Worm (Caenorhabditis elegans) whole organism, L4 larva: ENCODE results near the gene F26A1.9.

ENCODE experiments used
- ZK337.2 ChIP-seq: fragments of 200-800 bp; sonication (Bioruptor generic); IDR thresholded peaks from 2 replicates; pipeline ENCODE4 v1.3.6; 2022; ENCODE audit warnings: missing genetic modification reagents, missing genetic modification characterization, missing compliant biosample characterization
- fos-1 ChIP-seq: fragments of 150-350 bp; optimal IDR thresholded peaks from 2 replicates; lab custom pipeline; 2014; ENCODE audit warnings: missing biosample characterization, missing genetic modification characterization
- lin-15B ChIP-seq: fragments of 150-350 bp; sonication (generic microtip); optimal IDR thresholded peaks from 3 replicates; lab custom pipeline; 2014; ENCODE audit warnings: missing biosample characterization, missing genetic modification characterization
- mdl-1 ChIP-seq, 2 experiments: fragments of 150-350 bp in 1 of 2; sonication (generic microtip) in 1 of 2; optimal IDR thresholded peaks; 2 replicates each; lab custom pipeline; 2014 to 2017; ENCODE audit warnings: missing biosample characterization in 2 of 2, missing genetic modification characterization in 2 of 2
- nhr-237 ChIP-seq: sonication (generic microtip); optimal IDR thresholded peaks from 2 replicates; lab custom pipeline; 2017; ENCODE audit warnings: missing biosample characterization, missing genetic modification characterization
- nhr-6 ChIP-seq: fragments of 150-350 bp; optimal IDR thresholded peaks from 2 replicates; lab custom pipeline; 2014; ENCODE audit warnings: missing biosample characterization, missing genetic modification characterization
- pqm-1 ChIP-seq: sonication (generic microtip); optimal IDR thresholded peaks from 2 replicates; lab custom pipeline; 2017; ENCODE audit warnings: missing biosample characterization, missing genetic modification characterization
- saeg-2 ChIP-seq: fragments of 200-800 bp; sonication (Bioruptor generic); IDR thresholded peaks from 2 replicates; pipeline ENCODE4 v1.3.6; 2022; ENCODE audit warnings: missing genetic modification reagents, missing genetic modification characterization, missing compliant biosample characterization
- unc-62 ChIP-seq, 3 experiments: fragments of 150-350 bp in 1 of 3; sonication (generic microtip); optimal IDR thresholded peaks in 2 of 3; peaks in 1 of 3; 1 replicate in 1 of 3; 2 replicates in 2 of 3; lab custom pipeline; 2014 to 2017; ENCODE audit warnings: missing biosample characterization in 3 of 3, missing genetic modification characterization in 3 of 3, missing genetic modification reagents in 3 of 3, missing genotype in 1 of 3
- zip-11 ChIP-seq: fragments of 200-800 bp; sonication (Bioruptor generic); IDR thresholded peaks from 2 replicates; pipeline ENCODE4 v1.3.6; 2022; ENCODE audit warnings: missing genetic modification characterization, missing compliant biosample characterization

ce11 chrIII:4861744-4862401 lies 32.5 kb upstream of the F26A1.9 start, which contains the start of the genes C35D10.10 and C35D10.5:
- TF ChIP-seq pqm-1 (tag; lab: Kevin White, UChicago): no peak
- TF ChIP-seq nhr-237 (tag; lab: Kevin White, UChicago): no peak
- no peak for TF ChIP-seq unc-62 (GFP tag; optimal IDR thresholded peaks at IDR 0.05 in 1 of 2; lab: Kevin White, UChicago)
- no peak for TF ChIP-seq unc-62 (tag; optimal IDR thresholded peaks at IDR 0.05; lab: Kevin White, UChicago)
- TF ChIP-seq mdl-1 (tag; optimal IDR thresholded peaks at IDR 0.05; lab: Kevin White, UChicago): no peak
- TF ChIP-seq lin-15B (tag; lab: Kevin White, UChicago): no peak
- no peak for TF ChIP-seq zip-11 (GFP tag; lab: Robert Waterston, UW)
- no peak for TF ChIP-seq fos-1
- no peak for TF ChIP-seq nhr-6 (tag; lab: Kevin White, UChicago)
- no peak for TF ChIP-seq saeg-2 (GFP tag; lab: Robert Waterston, UW)
- no peak for TF ChIP-seq ZK337.2 (GFP tag; lab: Robert Waterston, UW)
